Worm (Caenorhabditis elegans) whole organism, L4 larva: Measurements from ENCODE around the gene egl-6.
A peak's percentile ranks its signal among the peaks of the same experiment; 100 is the strongest.

Experiments
- F26F4.8 ChIP-seq: fragments of 200-800 bp; sonication (Bioruptor generic); conservative IDR thresholded peaks from 2 replicates; pipeline ENCODE4 v1.3.6; 2022; ENCODE audit warnings: missing genetic modification characterization, missing compliant biosample characterization
- F44E2.7 ChIP-seq: fragments of 200-800 bp; sonication (Bioruptor generic); IDR thresholded peaks from 2 replicates; pipeline ENCODE4 v2.1.2; 2022; ENCODE audit warnings: missing genetic modification characterization, missing compliant biosample characterization
- R02D3.7 ChIP-seq: fragments of 150-350 bp; sonication (generic microtip); optimal IDR thresholded peaks from 3 replicates; lab custom pipeline; 2014; ENCODE audit warnings: missing biosample characterization, missing genetic modification characterization
- T20F7.1 ChIP-seq: fragments of 200-800 bp; sonication (Bioruptor generic); optimal IDR thresholded peaks from 2 replicates; lab custom pipeline; 2018; ENCODE audit warnings: mild to moderate bottlenecking, missing genetic modification characterization, missing compliant biosample characterization
- ZK337.2 ChIP-seq: fragments of 200-800 bp; sonication (Bioruptor generic); IDR thresholded peaks from 2 replicates; pipeline ENCODE4 v1.3.6; 2022; ENCODE audit warnings: missing genetic modification reagents, missing genetic modification characterization, missing compliant biosample characterization
- ZK546.5 ChIP-seq, 2 experiments: sonication (generic microtip); optimal IDR thresholded peaks; 2 replicates each; lab custom pipeline; 2017; ENCODE audit warnings: missing biosample characterization in 2 of 2, missing genetic modification characterization in 2 of 2
- aha-1 ChIP-seq: fragments of 150-350 bp; peaks from one replicate; lab custom pipeline; 2014; ENCODE audit warnings: missing biosample characterization, missing genetic modification characterization
- ama-1 ChIP-seq: fragments of 150-350 bp; optimal IDR thresholded peaks from 2 replicates; lab custom pipeline; 2014; ENCODE audit warnings: inconsistent platforms, mixed read lengths
- ceh-20 ChIP-seq: fragments of 200-800 bp; sonication (Bioruptor generic); IDR thresholded peaks from 2 replicates; pipeline ENCODE4 v1.3.6; 2022; ENCODE audit warnings: missing genetic modification reagents, missing genetic modification characterization, missing compliant biosample characterization
- ceh-28 ChIP-seq: fragments of 150-350 bp; optimal IDR thresholded peaks from 2 replicates; lab custom pipeline; 2014; ENCODE audit warnings: missing biosample characterization, missing genetic modification reagents, missing genetic modification characterization
- ceh-82 ChIP-seq: sonication (generic microtip); optimal IDR thresholded peaks from 2 replicates; lab custom pipeline; 2017; ENCODE audit warnings: missing biosample characterization, missing genetic modification characterization
- ctbp-1 ChIP-seq: fragments of 200-800 bp; sonication (Bioruptor generic); IDR thresholded peaks from 2 replicates; pipeline ENCODE4 v1.3.6; 2022; ENCODE audit warnings: missing genetic modification reagents, missing genetic modification characterization, missing compliant biosample characterization
- dmd-6 ChIP-seq: fragments of 200-800 bp; sonication (Bioruptor generic); IDR thresholded peaks from 2 replicates; pipeline ENCODE4 v1.3.6; 2022; ENCODE audit warnings: missing genetic modification reagents, missing genetic modification characterization, missing compliant biosample characterization
- egl-27 ChIP-seq: sonication (generic microtip); optimal IDR thresholded peaks from 3 replicates; lab custom pipeline; 2017; ENCODE audit warnings: missing biosample characterization, missing genetic modification reagents, missing genetic modification characterization
- fkh-10 ChIP-seq: fragments of 150-350 bp; optimal IDR thresholded peaks from 2 replicates; lab custom pipeline; 2014; ENCODE audit warnings: missing biosample characterization, missing genetic modification reagents, missing genetic modification characterization
- gei-8 ChIP-seq: fragments of 200-800 bp; sonication (Bioruptor generic); optimal IDR thresholded peaks from 2 replicates; lab custom pipeline; 2018; ENCODE audit warnings: mild to moderate bottlenecking, missing genetic modification characterization, missing compliant biosample characterization
- hlh-11 ChIP-seq: fragments of 200-800 bp; sonication (Bioruptor generic); optimal IDR thresholded peaks from 2 replicates; lab custom pipeline; 2018; ENCODE audit warnings: mild to moderate bottlenecking, missing genetic modification characterization, missing compliant biosample characterization
- hlh-30 ChIP-seq: sonication (generic microtip); optimal IDR thresholded peaks from 2 replicates; lab custom pipeline; 2017; ENCODE audit warnings: antibody characterized with exemption, mild to moderate bottlenecking, missing genetic modification characterization, missing compliant biosample characterization; ENCODE audit not compliant: insufficient read depth
- hmg-1.1 ChIP-seq: fragments of 200-800 bp; sonication (Bioruptor generic); IDR thresholded peaks from 2 replicates; pipeline ENCODE4 v1.3.6; 2022; ENCODE audit warnings: missing genetic modification reagents, missing genetic modification characterization, missing compliant biosample characterization
- jun-1 ChIP-seq: fragments of 150-350 bp; optimal IDR thresholded peaks from 2 replicates; lab custom pipeline; 2014; ENCODE audit warnings: missing biosample characterization, missing genetic modification reagents, missing genetic modification characterization
- lin-39 ChIP-seq: fragments of 150-350 bp; optimal IDR thresholded peaks from 2 replicates; lab custom pipeline; 2014; ENCODE audit warnings: missing biosample characterization, missing genetic modification reagents, missing genetic modification characterization
- lir-3 ChIP-seq: sonication (generic microtip); optimal IDR thresholded peaks from 2 replicates; lab custom pipeline; 2016; ENCODE audit warnings: mild to moderate bottlenecking, missing genetic modification characterization, missing compliant biosample characterization
- lsy-2 ChIP-seq, 2 experiments: fragments of 150-350 bp in 1 of 2; sonication (generic microtip) in 1 of 2; optimal IDR thresholded peaks; 2 replicates each; lab custom pipeline; 2014 to 2017; ENCODE audit warnings: missing biosample characterization in 2 of 2, missing genetic modification characterization in 2 of 2
- madf-5 ChIP-seq, 2 experiments: fragments of 200-800 bp; sonication (Bioruptor generic); IDR thresholded peaks; 2 replicates each; pipeline ENCODE4 v1.3.6; 2022; ENCODE audit warnings: missing compliant biosample characterization in 2 of 2, missing genetic modification characterization in 2 of 2
- mdl-1 ChIP-seq, 2 experiments: fragments of 150-350 bp in 1 of 2; sonication (generic microtip) in 1 of 2; optimal IDR thresholded peaks; 2 replicates each; lab custom pipeline; 2014 to 2017; ENCODE audit warnings: missing biosample characterization in 2 of 2, missing genetic modification characterization in 2 of 2
- mep-1 ChIP-seq: fragments of 150-350 bp; sonication (generic microtip); optimal IDR thresholded peaks from 3 replicates; lab custom pipeline; 2014; ENCODE audit warnings: missing biosample characterization, missing genetic modification characterization
- mes-2 ChIP-seq: sonication (generic microtip); optimal IDR thresholded peaks from 2 replicates; lab custom pipeline; 2016; ENCODE audit warnings: missing genotype, mild to moderate bottlenecking, missing genetic modification characterization, missing compliant biosample characterization; ENCODE audit not compliant: poor library complexity, severe bottlenecking
- nhr-10 ChIP-seq: fragments of 150-350 bp; optimal IDR thresholded peaks from 2 replicates; lab custom pipeline; 2014; ENCODE audit warnings: missing biosample characterization, missing genetic modification characterization
- nhr-111 ChIP-seq: fragments of 200-800 bp; sonication (Bioruptor generic); optimal IDR thresholded peaks from 2 replicates; lab custom pipeline; 2018; ENCODE audit warnings: mild to moderate bottlenecking, missing genetic modification characterization, missing compliant biosample characterization
- nhr-42 ChIP-seq: fragments of 200-800 bp; sonication (Bioruptor generic); IDR thresholded peaks from 2 replicates; pipeline ENCODE4 v1.3.6; 2022; ENCODE audit warnings: missing genetic modification characterization, missing compliant biosample characterization
- pha-4 ChIP-seq, 2 experiments: fragments of 150-350 bp in 1 of 2; fragments of 200-800 bp in 1 of 2; sonication (Bioruptor generic) in 1 of 2; IDR thresholded peaks in 1 of 2; optimal IDR thresholded peaks in 1 of 2; 2 replicates each; pipeline versions ENCODE4 v1.3.6 to Lab custom; 2014 to 2022; ENCODE audit warnings: missing genetic modification characterization in 2 of 2, missing genetic modification reagents in 2 of 2, missing biosample characterization in 1 of 2, missing compliant biosample characterization in 1 of 2
- rbr-2 ChIP-seq: sonication (generic microtip); optimal IDR thresholded peaks from 2 replicates; lab custom pipeline; 2016; ENCODE audit warnings: missing genotype, missing genetic modification characterization, missing compliant biosample characterization
- saeg-2 ChIP-seq: fragments of 200-800 bp; sonication (Bioruptor generic); IDR thresholded peaks from 2 replicates; pipeline ENCODE4 v1.3.6; 2022; ENCODE audit warnings: missing genetic modification reagents, missing genetic modification characterization, missing compliant biosample characterization
- set-16 ChIP-seq: fragments of 200-800 bp; sonication (Bioruptor generic); IDR thresholded peaks from 2 replicates; pipeline ENCODE4 v1.3.6; 2022; ENCODE audit warnings: missing genetic modification reagents, missing genetic modification characterization, missing compliant biosample characterization
- unc-62 ChIP-seq, 3 experiments: fragments of 150-350 bp in 1 of 3; sonication (generic microtip); optimal IDR thresholded peaks in 2 of 3; peaks in 1 of 3; 1 replicate in 1 of 3; 2 replicates in 2 of 3; lab custom pipeline; 2014 to 2017; ENCODE audit warnings: missing biosample characterization in 3 of 3, missing genetic modification characterization in 3 of 3, missing genetic modification reagents in 3 of 3, missing genotype in 1 of 3
- zip-2 ChIP-seq: fragments of 150-350 bp; optimal IDR thresholded peaks from 2 replicates; lab custom pipeline; 2014; ENCODE audit warnings: missing biosample characterization, missing genetic modification characterization

egl-6 gene

ce11 chrX:5976206-5976960, 45.5 kb downstream of the egl-6 start (continued):
- TF ChIP-seq aha-1 (peak; percentile 83), hlh-11 (peak; percentile 31)

ce11 chrX:5977754-5978153, 46.8 kb downstream of the egl-6 start, which contains the start of gene kin-2:
kin-2 (minus strand) TSS chrX:5977854.
- TF ChIP-seq nhr-111 (GFP tag; lab: Kevin White, UChicago) = no peak
- TF ChIP-seq T20F7.1 (GFP tag; lab: Kevin White, UChicago) = no peak
- TF ChIP-seq set-16 = no peak
- no peak for TF ChIP-seq madf-5 (GFP tag; IDR thresholded peaks at IDR 0.05; lab: Robert Waterston, UW)
- no peak for TF ChIP-seq ZK546.5 (tag; optimal IDR thresholded peaks at IDR 0.05; lab: Kevin White, UChicago)
- TF ChIP-seq, all 104 proteins: peak for 0

ce11 chrX:5981698-5982097, 50.8 kb downstream of the egl-6 start:
- TF ChIP-seq jun-1 (tag; lab: Kevin White, UChicago) = no peak
- TF ChIP-seq F44E2.7 = no peak
- TF ChIP-seq lsy-2 (tag; optimal IDR thresholded peaks at IDR 0.05; lab: Kevin White, UChicago) = peak in 1 of 2 experiments; percentile 3
- 0 out of 2 replicates have a peak, but pooled peaks have one; percentile 33 for TF ChIP-seq hmg-1.1 (GFP tag; lab: Robert Waterston, UW)
- TF ChIP-seq ceh-82 (tag; lab: Kevin White, UChicago) = no peak
- TF ChIP-seq ama-1 = no peak
- TF ChIP-seq F26F4.8 (GFP tag; lab: Robert Waterston, UW) = no peak
- peak; percentile 63; the same call in 1 of the 2 replicates for TF ChIP-seq set-16
- TF ChIP-seq ZK546.5 (tag; optimal IDR thresholded peaks at IDR 0.05; lab: Kevin White, UChicago) = no peak
- TF ChIP-seq mes-2 (tag; lab: Kevin White, UChicago) = no peak
- TF ChIP-seq ceh-28 (tag; lab: Kevin White, UChicago) = no peak
- no peak for TF ChIP-seq ceh-20
- TF ChIP-seq aha-1 = peak; percentile 88
- TF ChIP-seq ZK337.2 (GFP tag; lab: Robert Waterston, UW) = no peak
- no peak for TF ChIP-seq zip-2 (tag; lab: Kevin White, UChicago)
- peak; percentile 25; the same call in 1 of the 2 replicates for TF ChIP-seq pha-4 (GFP tag; IDR thresholded peaks at IDR 0.05; lab: Robert Waterston, UW)
- TF ChIP-seq pha-4 (tag; optimal IDR thresholded peaks at IDR 0.05; lab: Kevin White, UChicago) = no peak

ce11 chrX:5982799-5983198, 51.9 kb downstream of the egl-6 start:
- no peak for TF ChIP-seq nhr-10
- TF ChIP-seq hlh-30 (tag; lab: Kevin White, UChicago) = peak; percentile 63
- no peak for TF ChIP-seq ZK337.2 (GFP tag; lab: Robert Waterston, UW)
- TF ChIP-seq rbr-2 = no peak
- TF ChIP-seq fkh-10 (GFP tag; lab: Kevin White, UChicago) = no peak
- peak; percentile 13 for TF ChIP-seq lin-39 (tag; lab: Kevin White, UChicago)
- 0 out of 2 replicates have a peak, but pooled peaks have one; percentile 33 for TF ChIP-seq saeg-2 (GFP tag; lab: Robert Waterston, UW)
- no peak for TF ChIP-seq egl-27 (tag; lab: Kevin White, UChicago)
- TF ChIP-seq nhr-111 (GFP tag; lab: Kevin White, UChicago) = no peak
- TF ChIP-seq hmg-1.1 (GFP tag; lab: Robert Waterston, UW) = peak; percentile 31; the same call in 1 of the 2 replicates
- TF ChIP-seq mep-1 (tag; lab: Kevin White, UChicago) = peak; percentile 52
- peak; percentile 76; the same call in 1 of the 2 replicates for TF ChIP-seq ceh-20
- no peak for TF ChIP-seq R02D3.7
- no peak for TF ChIP-seq nhr-42
- TF ChIP-seq aha-1 = peak; percentile 34
- TF ChIP-seq mes-2 (tag; lab: Kevin White, UChicago) = peak; percentile 25
- peak; percentile 21; the same call in 1 of the 2 replicates for TF ChIP-seq set-16
- TF ChIP-seq hlh-11 = peak; percentile 50
- TF ChIP-seq gei-8 (GFP tag; lab: Kevin White, UChicago) = no peak
- TF ChIP-seq mdl-1 (tag; optimal IDR thresholded peaks at IDR 0.05; lab: Kevin White, UChicago) = no peak
- TF ChIP-seq lsy-2 (tag; optimal IDR thresholded peaks at IDR 0.05; lab: Kevin White, UChicago) = peak; percentile 7 to 53
- peak in 1 of 2 experiments; percentile 97 for TF ChIP-seq unc-62 (GFP tag; optimal IDR thresholded peaks at IDR 0.05 in 1 of 2; lab: Kevin White, UChicago)
- no peak for TF ChIP-seq unc-62 (tag; optimal IDR thresholded peaks at IDR 0.05; lab: Kevin White, UChicago)
- TF ChIP-seq lir-3 (tag; lab: Kevin White, UChicago) = no peak
- 0 out of 2 replicates have a peak, but pooled peaks have one; percentile 14 for TF ChIP-seq dmd-6 (GFP tag; lab: Robert Waterston, UW)
- peak; percentile 53 for TF ChIP-seq ctbp-1 (GFP tag; lab: Robert Waterston, UW)
- TF ChIP-seq, all 104 proteins: peak for 14
